Worm (Caenorhabditis elegans): ENCODE data around the gene K02F6.8.
"Not testable (repeated sequence)": the region's sequence is repeated elsewhere in the genome, so short reads cannot be mapped to it uniquely, and the experiment has no call there.

K02F6.8 gene

ce11 chrII:2534952-2535351, at the start of gene K02F6.8:
Gene K02F6.8 (minus strand): TSS chrII:2535052.
- not testable (repeated sequence) for TF ChIP-seq ceh-82, F13H6.1, nhr-23 (tag; optimal IDR thresholded peaks at IDR 0.05)

- TF ChIP-seq sma-9 (GFP tag; optimal IDR thresholded peaks at IDR 0.05): no peak
- no peak for TF ChIP-seq sma-9 (tag; optimal IDR thresholded peaks at IDR 0.05)
- no peak for TF ChIP-seq ztf-4 (tag; optimal IDR thresholded peaks at IDR 0.05)
- TF ChIP-seq nhr-237 (tag; optimal IDR thresholded peaks at IDR 0.05): no peak
- no peak for TF ChIP-seq snpc-4 (tag; optimal IDR thresholded peaks at IDR 0.05)
- no peak for TF ChIP-seq nhr-6 (tag; optimal IDR thresholded peaks at IDR 0.05)
- no peak for TF ChIP-seq egl-27 (tag; optimal IDR thresholded peaks at IDR 0.05)
- TF ChIP-seq ztf-1 (GFP tag; conservative IDR thresholded peaks at IDR 0.05): no peak
- no peak for TF ChIP-seq sma-3 (GFP tag; optimal IDR thresholded peaks at IDR 0.05)
- no peak for TF ChIP-seq Y55F3AM.14 (GFP tag; optimal IDR thresholded peaks at IDR 0.05)
- TF ChIP-seq gmeb-1 (tag; optimal IDR thresholded peaks at IDR 0.05): no peak
- TF ChIP-seq lsy-2 (tag; optimal IDR thresholded peaks at IDR 0.05): no peak
- TF ChIP-seq elt-3 (tag; optimal IDR thresholded peaks at IDR 0.05): no peak
- no peak for TF ChIP-seq lin-11 (tag; optimal IDR thresholded peaks at IDR 0.05)
- TF ChIP-seq unc-62 (GFP tag; optimal IDR thresholded peaks at IDR 0.05): no peak
- TF ChIP-seq C34F6.9 (tag; optimal IDR thresholded peaks at IDR 0.05): no peak
- TF ChIP-seq nhr-25 (tag; optimal IDR thresholded peaks at IDR 0.05): no peak
- no peak for TF ChIP-seq nhr-129 (tag; optimal IDR thresholded peaks at IDR 0.05)
- no peak for TF ChIP-seq F13H6.1 (tag; optimal IDR thresholded peaks at IDR 0.05)
Measured at ce11 chrII:2583044-2583443, 48.2 kb upstream of the K02F6.8 start, which contains the start of gene sri-74. Gene sri-74 (minus strand): TSS chrII:2583144.

- TF ChIP-seq lsy-2 (tag; optimal IDR thresholded peaks at IDR 0.05) (no peak), egl-27 (tag; optimal IDR thresholded peaks at IDR 0.05) (no peak), unc-62 (GFP tag; optimal IDR thresholded peaks at IDR 0.05) (no peak), elt-1 (tag; optimal IDR thresholded peaks at IDR 0.05) (no peak), mab-5 (tag; optimal IDR thresholded peaks at IDR 0.05) (no peak), nhr-25 (tag; optimal IDR thresholded peaks at IDR 0.05) (no peak), nhr-21 (tag; optimal IDR thresholded peaks at IDR 0.05) (no peak), F13H6.1 (tag; optimal IDR thresholded peaks at IDR 0.05) (no peak), nhr-12 (tag; optimal IDR thresholded peaks at IDR 0.05) (no peak), lin-39 (tag; optimal IDR thresholded peaks at IDR 0.05) (no peak)
Measured at ce11 chrII:2578216-2578615, 43.4 kb upstream of the K02F6.8 start.

ce11 chrII:2570384-2570964, 35.6 kb upstream of the K02F6.8 start:
- peak; percentile 1 to 25 for TF ChIP-seq mdl-1 (tag; optimal IDR thresholded peaks at IDR 0.05)

- TF ChIP-seq aly-2 (tag; optimal IDR thresholded peaks at IDR 0.05) (no peak), ztf-4 (tag; optimal IDR thresholded peaks at IDR 0.05) (peak; percentile 17), lin-13 (GFP tag; optimal IDR thresholded peaks at IDR 0.05) (peak; percentile 88), alr-1 (tag; optimal IDR thresholded peaks at IDR 0.05) (no peak), sma-9 (GFP tag; optimal IDR thresholded peaks at IDR 0.05) (no peak), sma-9 (tag; optimal IDR thresholded peaks at IDR 0.05) (no peak), lsy-2 (tag; optimal IDR thresholded peaks at IDR 0.05) (peak; percentile 84 to 93), egl-27 (tag; optimal IDR thresholded peaks at IDR 0.05) (peak; percentile 32), mdl-1 (tag; optimal IDR thresholded peaks at IDR 0.05) (peak in 1 of 2 experiments; percentile 28), ceh-16 (tag; optimal IDR thresholded peaks at IDR 0.05) (peak; percentile 4), gmeb-1 (tag; optimal IDR thresholded peaks at IDR 0.05) (peak; percentile 88), nhr-21 (tag; optimal IDR thresholded peaks at IDR 0.05) (peak; percentile 38), dmd-4 (tag; optimal IDR thresholded peaks at IDR 0.05) (no peak), lin-11 (tag; optimal IDR thresholded peaks at IDR 0.05) (no peak), fos-1 (tag; optimal IDR thresholded peaks at IDR 0.05) (peak; percentile 60), snpc-4 (tag; optimal IDR thresholded peaks at IDR 0.05) (peak; percentile 65), nhr-11 (tag; optimal IDR thresholded peaks at IDR 0.05) (no peak), R02D3.7 (tag; optimal IDR thresholded peaks at IDR 0.05) (peak; percentile 6), sem-4 (tag; optimal IDR thresholded peaks at IDR 0.05) (peak; percentile 85), nhr-129 (tag; optimal IDR thresholded peaks at IDR 0.05) (no peak), mbf-1 (tag; optimal IDR thresholded peaks at IDR 0.05) (no peak), elt-1 (tag; optimal IDR thresholded peaks at IDR 0.05) (no peak), nhr-6 (tag; optimal IDR thresholded peaks at IDR 0.05) (peak; percentile 33), ZK546.5 (tag; optimal IDR thresholded peaks at IDR 0.05) (peak; percentile 30), nhr-25 (tag; optimal IDR thresholded peaks at IDR 0.05) (peak; percentile 81), sma-3 (GFP tag; optimal IDR thresholded peaks at IDR 0.05) (no peak), Y55F3AM.14 (GFP tag; optimal IDR thresholded peaks at IDR 0.05) (no peak), unc-55 (GFP tag; optimal IDR thresholded peaks at IDR 0.05) (peak; percentile 94), ceh-82 (tag; optimal IDR thresholded peaks at IDR 0.05) (no peak), ztf-11 (tag; optimal IDR thresholded peaks at IDR 0.05) (no peak), nhr-237 (tag; optimal IDR thresholded peaks at IDR 0.05) (peak; percentile 9), zag-1 (tag; optimal IDR thresholded peaks at IDR 0.05) (peak; percentile 13), unc-39 (tag; optimal IDR thresholded peaks at IDR 0.05) (no peak), crh-2 (tag; optimal IDR thresholded peaks at IDR 0.05) (peak; percentile 82), C34F6.9 (tag; optimal IDR thresholded peaks at IDR 0.05) (peak; percentile 90), F13H6.1 (tag; optimal IDR thresholded peaks at IDR 0.05) (no peak)
Measured at ce11 chrII:2564899-2565298, 30.0 kb upstream of the K02F6.8 start, which contains the start of gene usp-39. Gene usp-39 (plus strand): TSS chrII:2565275.

All from whole organism, L2 larva.